Fruit fly (Drosophila melanogaster) whole organism, embryonic: ENCODE measurements around the gene dsd.
A peak's percentile ranks its signal among the peaks of the same experiment; 100 is the strongest.

Source experiments
- Blimp-1 ChIP-seq: fragments of 200-800 bp; sonication (Bioruptor generic); optimal IDR thresholded peaks from 3 replicates; lab custom pipeline; 2018; ENCODE audit warnings: missing biosample characterization, missing genetic modification characterization, mild to moderate bottlenecking, moderate library complexity, missing genetic modification reagents
- CG10274 ChIP-seq: fragments of 200-800 bp; sonication (Bioruptor generic); optimal IDR thresholded peaks from 3 replicates; lab custom pipeline; 2017; ENCODE audit warnings: missing biosample characterization, mild to moderate bottlenecking, missing genetic modification characterization
- CG10654 ChIP-seq: fragments of 200-800 bp; sonication (Bioruptor generic); optimal IDR thresholded peaks from 2 replicates; lab custom pipeline; 2016; ENCODE audit warnings: missing biosample characterization, missing genetic modification characterization
- CG11398 ChIP-seq: fragments of 200-800 bp; sonication (Bioruptor generic); optimal IDR thresholded peaks from 2 replicates; lab custom pipeline; 2016; ENCODE audit warnings: missing biosample characterization, missing genetic modification characterization
- CG11560 ChIP-seq: fragments of 200-800 bp; sonication (Bioruptor generic); IDR thresholded peaks from 3 replicates; pipeline ENCODE4 v1.3.6; 2022; ENCODE audit warnings: missing biosample characterization, missing genetic modification characterization
- CG12071 ChIP-seq: fragments of 200-800 bp; sonication (Bioruptor generic); optimal IDR thresholded peaks from 3 replicates; lab custom pipeline; 2018; ENCODE audit warnings: missing biosample characterization, mild to moderate bottlenecking, missing genetic modification characterization
- CG12942 ChIP-seq: fragments of 200-800 bp; sonication (Bioruptor generic); optimal IDR thresholded peaks from 3 replicates; lab custom pipeline; 2016; ENCODE audit warnings: missing biosample characterization, missing genetic modification characterization
- CG15479 ChIP-seq: fragments of 200-800 bp; sonication (Bioruptor generic); optimal IDR thresholded peaks from 3 replicates; lab custom pipeline; 2019; ENCODE audit warnings: missing biosample characterization, mild to moderate bottlenecking, missing genetic modification characterization, moderate library complexity
- CG1647 ChIP-seq: fragments of 200-800 bp; sonication (Bioruptor generic); optimal IDR thresholded peaks from 3 replicates; lab custom pipeline; 2016; ENCODE audit warnings: missing biosample characterization, missing genetic modification characterization
- CG34224 ChIP-seq: fragments of 200-800 bp; sonication (Bioruptor generic); IDR thresholded peaks from 3 replicates; pipeline ENCODE4 v1.3.6; 2022; ENCODE audit warnings: missing biosample characterization, missing genetic modification characterization; ENCODE audit not compliant: partially characterized antibody
- CG42726 ChIP-seq: fragments of 200-800 bp; sonication (Bioruptor generic); IDR thresholded peaks from 2 replicates; pipeline ENCODE4 v1.3.6; 2022; ENCODE audit warnings: missing biosample characterization, missing genetic modification characterization; ENCODE audit not compliant: partially characterized antibody
- CG5180 ChIP-seq: fragments of 200-800 bp; sonication (Bioruptor generic); optimal IDR thresholded peaks from 3 replicates; lab custom pipeline; 2017; ENCODE audit warnings: missing biosample characterization, missing genetic modification characterization, mild to moderate bottlenecking, moderate library complexity, missing genetic modification reagents
- CG6175 ChIP-seq: fragments of 200-800 bp; sonication (Bioruptor generic); IDR thresholded peaks from 3 replicates; pipeline ENCODE4 v1.3.6; 2022; ENCODE audit warnings: missing biosample characterization, missing genetic modification characterization
- CG6654 ChIP-seq: fragments of 200-800 bp; sonication (Bioruptor generic); optimal IDR thresholded peaks from 2 replicates; lab custom pipeline; 2017; ENCODE audit warnings: missing biosample characterization, mild to moderate bottlenecking, missing genetic modification characterization
- CG7357 ChIP-seq: fragments of 200-800 bp; sonication (Bioruptor generic); IDR thresholded peaks from 3 replicates; pipeline ENCODE4 v1.3.6; 2022; ENCODE audit warnings: missing biosample characterization, missing genetic modification characterization
- CG7963 ChIP-seq: fragments of 200-800 bp; sonication (Bioruptor generic); IDR thresholded peaks from 3 replicates; pipeline ENCODE4 v1.3.6; 2022; ENCODE audit warnings: missing biosample characterization, missing genetic modification characterization; ENCODE audit not compliant: partially characterized antibody
- Dek ChIP-seq: fragments of 200-800 bp; sonication (Bioruptor generic); optimal IDR thresholded peaks from 3 replicates; lab custom pipeline; 2019; ENCODE audit warnings: missing biosample characterization, mild to moderate bottlenecking, missing genetic modification characterization, moderate library complexity
- Doc2 ChIP-seq: fragments of 200-800 bp; sonication (Bioruptor generic); IDR thresholded peaks from 2 replicates; pipeline ENCODE4 v1.3.6; 2022; ENCODE audit warnings: missing biosample characterization, missing genetic modification characterization
- E2f1 ChIP-seq: fragments of 200-800 bp; sonication (Bioruptor generic); IDR thresholded peaks from 2 replicates; pipeline ENCODE4 v1.3.6; 2022; ENCODE audit warnings: missing biosample characterization, missing genetic modification characterization
- Elba2 ChIP-seq: fragments of 200-800 bp; sonication (Bioruptor generic); optimal IDR thresholded peaks from 3 replicates; lab custom pipeline; 2016; ENCODE audit warnings: missing biosample characterization, missing genetic modification characterization
- Fer2 ChIP-seq: fragments of 200-800 bp; sonication (Bioruptor generic); optimal IDR thresholded peaks from 2 replicates; lab custom pipeline; 2018; ENCODE audit warnings: missing biosample characterization, mild to moderate bottlenecking, missing genetic modification characterization, moderate library complexity
- HLH3B ChIP-seq: fragments of 200-800 bp; sonication (Bioruptor generic); IDR thresholded peaks from 2 replicates; pipeline ENCODE4 v1.3.6; 2022; ENCODE audit warnings: missing biosample characterization, missing genetic modification characterization
- Hand ChIP-seq: fragments of 200-800 bp; sonication (Bioruptor generic); optimal IDR thresholded peaks from 2 replicates; lab custom pipeline; 2017; ENCODE audit warnings: mild to moderate bottlenecking, missing biosample characterization, missing genetic modification reagents, missing genetic modification characterization
- Meics ChIP-seq: fragments of 200-800 bp; sonication (Bioruptor generic); optimal IDR thresholded peaks from 2 replicates; lab custom pipeline; 2017; ENCODE audit warnings: missing biosample characterization, mild to moderate bottlenecking, missing genetic modification characterization
- Nf-YB ChIP-seq: fragments of 200-800 bp; sonication (Bioruptor generic); optimal IDR thresholded peaks from 3 replicates; lab custom pipeline; 2019; ENCODE audit warnings: missing biosample characterization, mild to moderate bottlenecking, missing genetic modification characterization, moderate library complexity
- Pdp1 ChIP-seq, 2 experiments: fragments of 200-800 bp; sonication (Bioruptor generic); optimal IDR thresholded peaks; 3 replicates each; lab custom pipeline; 2016; ENCODE audit warnings: missing biosample characterization in 2 of 2, missing genetic modification characterization in 2 of 2, mild to moderate bottlenecking in 1 of 2, moderate library complexity in 1 of 2
- Sox102F ChIP-seq: fragments of 200-800 bp; sonication (Bioruptor generic); optimal IDR thresholded peaks from 2 replicates; lab custom pipeline; 2018; ENCODE audit warnings: missing biosample characterization, mild to moderate bottlenecking, missing genetic modification characterization, moderate library complexity
- Spps ChIP-seq: fragments of 200-800 bp; sonication (Bioruptor generic); optimal IDR thresholded peaks from 2 replicates; lab custom pipeline; 2018; ENCODE audit warnings: missing biosample characterization, mild to moderate bottlenecking, missing genetic modification characterization
- ara ChIP-seq: fragments of 200-800 bp; sonication (Bioruptor generic); IDR thresholded peaks from 2 replicates; pipeline ENCODE4 v1.3.6; 2022; ENCODE audit warnings: missing biosample characterization, missing genetic modification characterization
- cato ChIP-seq: fragments of 200-800 bp; sonication (Bioruptor generic); optimal IDR thresholded peaks from 2 replicates; lab custom pipeline; 2016; ENCODE audit warnings: missing biosample characterization, missing genetic modification characterization, borderline replicate concordance
- croc ChIP-seq: fragments of 200-800 bp; sonication (Bioruptor generic); conservative IDR thresholded peaks from 3 replicates; pipeline ENCODE4 v1.3.6; 2022; ENCODE audit warnings: missing biosample characterization, missing genetic modification characterization
- ems ChIP-seq: fragments of 200-800 bp; sonication (Bioruptor generic); optimal IDR thresholded peaks from 3 replicates; lab custom pipeline; 2016; ENCODE audit warnings: missing biosample characterization, missing genetic modification characterization
- gem ChIP-seq: fragments of 200-800 bp; sonication (Bioruptor generic); optimal IDR thresholded peaks from 2 replicates; lab custom pipeline; 2019; ENCODE audit warnings: missing biosample characterization, mild to moderate bottlenecking, missing genetic modification characterization, moderate library complexity
- gfzf ChIP-seq: fragments of 200-800 bp; sonication (Bioruptor generic); optimal IDR thresholded peaks from 2 replicates; lab custom pipeline; 2016; ENCODE audit warnings: missing biosample characterization, mild to moderate bottlenecking, missing genetic modification characterization, moderate library complexity
- grn ChIP-seq: fragments of 200-800 bp; sonication (Bioruptor generic); optimal IDR thresholded peaks from 3 replicates; lab custom pipeline; 2017; ENCODE audit warnings: missing biosample characterization, missing genetic modification characterization
- gro ChIP-seq: fragments of 200-800 bp; sonication (Bioruptor generic); optimal IDR thresholded peaks from 2 replicates; lab custom pipeline; 2016; ENCODE audit warnings: missing biosample characterization, missing genetic modification characterization
- ken ChIP-seq: fragments of 200-800 bp; sonication (Bioruptor generic); IDR thresholded peaks from 3 replicates; pipeline ENCODE4 v1.3.6; 2022; ENCODE audit warnings: missing biosample characterization, missing genetic modification characterization
- lab ChIP-seq: fragments of 200-800 bp; sonication (Bioruptor generic); optimal IDR thresholded peaks from 3 replicates; lab custom pipeline; 2017; ENCODE audit warnings: missing biosample characterization, missing genetic modification characterization, mild to moderate bottlenecking, moderate library complexity, missing genetic modification reagents
- lola ChIP-seq, 3 experiments: fragments of >200 bp in 2 of 3; fragments of 200-800 bp in 1 of 3; sonication (Bioruptor generic) in 1 of 3; optimal IDR thresholded peaks; 2 replicates each; lab custom pipeline; 2017 to 2019; ENCODE audit warnings: missing biosample characterization in 3 of 3, missing genetic modification characterization in 3 of 3, mild to moderate bottlenecking in 1 of 3, moderate library complexity in 1 of 3
- nerfin-1 ChIP-seq: fragments of 200-800 bp; sonication (Bioruptor generic); optimal IDR thresholded peaks from 3 replicates; lab custom pipeline; 2019; ENCODE audit warnings: missing biosample characterization, mild to moderate bottlenecking, missing genetic modification characterization, moderate library complexity
- pan ChIP-seq, 4 experiments: fragments of >200 bp in 3 of 4; fragments of 200-800 bp in 1 of 4; sonication (Bioruptor generic) in 1 of 4; optimal IDR thresholded peaks in 3 of 4; IDR thresholded peaks in 1 of 4; 2 replicates each; pipeline versions ENCODE4 v1.3.6 to Lab custom; 2017 to 2022; ENCODE audit warnings: missing biosample characterization in 2 of 4, missing genetic modification characterization in 2 of 4, mixed read lengths in 1 of 4
- ranshi ChIP-seq: fragments of 200-800 bp; sonication (Bioruptor generic); IDR thresholded peaks from 2 replicates; pipeline ENCODE4 v1.3.6; 2022; ENCODE audit warnings: missing biosample characterization, missing genetic modification characterization
- sd ChIP-seq: fragments of 200-800 bp; sonication (Bioruptor generic); optimal IDR thresholded peaks from 3 replicates; lab custom pipeline; 2018; ENCODE audit warnings: missing biosample characterization, mild to moderate bottlenecking, missing genetic modification characterization, moderate library complexity
- sisA ChIP-seq: fragments of 200-800 bp; sonication (Bioruptor generic); IDR thresholded peaks from 2 replicates; pipeline ENCODE4 v1.3.6; 2022; ENCODE audit warnings: missing biosample characterization, missing genetic modification characterization
- sr ChIP-seq: fragments of 200-800 bp; sonication (Bioruptor generic); IDR thresholded peaks from 3 replicates; pipeline ENCODE4 v1.3.6; 2022; ENCODE audit warnings: missing biosample characterization, missing genetic modification characterization
- ttk ChIP-seq: fragments of 200-800 bp; sonication (Bioruptor generic); IDR thresholded peaks from 2 replicates; pipeline ENCODE4 v2.1.2; 2022; ENCODE audit warnings: missing biosample characterization, missing genetic modification characterization
- zf30C ChIP-seq: fragments of 200-800 bp; sonication (Bioruptor generic); optimal IDR thresholded peaks from 3 replicates; lab custom pipeline; 2018; ENCODE audit warnings: missing biosample characterization, mild to moderate bottlenecking, missing genetic modification characterization

The dsd gene

dm6 chr3R:27609118-27610042 is 2.2 kb upstream of the dsd start (continued):
- TF ChIP-seq Pdp1 (GFP tag; optimal IDR thresholded peaks at IDR 0.05; lab: Kevin White, UChicago), result peak in 1 of 2 experiments; percentile 55
- no peak for TF ChIP-seq CG7963
- no peak for TF ChIP-seq ara (GFP tag; lab: Robert Waterston, UW)
- TF ChIP-seq sisA (GFP tag; lab: Robert Waterston, UW), result no peak
- TF ChIP-seq ken (GFP tag; lab: Robert Waterston, UW), result no peak
- no peak for TF ChIP-seq Blimp-1
- no peak for TF ChIP-seq CG5180 (GFP tag; lab: Kevin White, UChicago)
- no peak for TF ChIP-seq CG12071 (GFP tag; lab: Kevin White, UChicago)
- TF ChIP-seq lola (GFP tag; optimal IDR thresholded peaks at IDR 0.05; lab: Kevin White, UChicago), result no peak
- no peak for TF ChIP-seq CG11398 (GFP tag; lab: Kevin White, UChicago)
- TF ChIP-seq CG10274 (GFP tag; lab: Kevin White, UChicago), result no peak
- TF ChIP-seq CG1647 (GFP tag; lab: Kevin White, UChicago), result no peak
- TF ChIP-seq Meics (GFP tag; lab: Kevin White, UChicago), result peak; percentile 27
- TF ChIP-seq sd, result peak; percentile 5
- no peak for TF ChIP-seq ttk (GFP tag; lab: Robert Waterston, UW)
- 0 out of 2 replicates have a peak, but pooled peaks have one; percentile 7 for TF ChIP-seq ranshi (GFP tag; lab: Robert Waterston, UW)
- no peak for TF ChIP-seq CG42726 (GFP tag; lab: Robert Waterston, UW)
- TF ChIP-seq CG15479, result no peak
- no peak for TF ChIP-seq pan (optimal IDR thresholded peaks at IDR 0.05; lab: Kevin White, UChicago)
- TF ChIP-seq pan (GFP tag; optimal IDR thresholded peaks at IDR 0.05 in 1 of 2, IDR thresholded peaks at IDR 0.05 in 1 of 2), result peak in 1 of 2 experiments; percentile 43
- TF ChIP-seq gem, result peak; percentile 26
- TF ChIP-seq cato (GFP tag; lab: Kevin White, UChicago), result no peak
- TF ChIP-seq CG10654 (GFP tag; lab: Kevin White, UChicago), result no peak
- no peak for TF ChIP-seq CG7357
- peak; percentile 72; the same call in 1 of the 3 replicates for TF ChIP-seq CG6175 (GFP tag; lab: Robert Waterston, UW)
- no peak for TF ChIP-seq CG12942 (GFP tag; lab: Kevin White, UChicago)
- TF ChIP-seq CG11560 (tag; lab: Robert Waterston, UW), result no peak
- no peak for TF ChIP-seq croc (GFP tag; lab: Robert Waterston, UW)
- no peak for TF ChIP-seq zf30C (GFP tag; lab: Kevin White, UChicago)
- no peak for TF ChIP-seq Doc2
- TF ChIP-seq sr (GFP tag; lab: Robert Waterston, UW), result peak; percentile 79; the same call in 2 of the 3 replicates
- TF ChIP-seq Nf-YB, result no peak
- TF ChIP-seq HLH3B (GFP tag; lab: Robert Waterston, UW), result no peak
- TF ChIP-seq Elba2 (GFP tag; lab: Kevin White, UChicago), result no peak
- 0 out of 2 replicates have a peak, but pooled peaks have one; percentile 29 for TF ChIP-seq E2f1 (GFP tag; lab: Robert Waterston, UW)
- no peak for TF ChIP-seq CG34224 (GFP tag; lab: Robert Waterston, UW)
- TF ChIP-seq Sox102F, result peak; percentile 17
- TF ChIP-seq Dek (tag; lab: Kevin White, UChicago), result no peak
- no peak for TF ChIP-seq grn
- no peak for TF ChIP-seq Spps (tag; lab: Kevin White, UChicago)
- TF ChIP-seq Hand (GFP tag; lab: Kevin White, UChicago), result no peak
- TF ChIP-seq CG6654 (GFP tag; lab: Kevin White, UChicago), result no peak
- TF ChIP-seq Fer2 (tag; lab: Kevin White, UChicago), result no peak
- TF ChIP-seq gro, result peak; percentile 12
- TF ChIP-seq lab (GFP tag; lab: Kevin White, UChicago), result peak; percentile 15
- TF ChIP-seq gfzf (GFP tag; lab: Kevin White, UChicago), result no peak
- no peak for TF ChIP-seq nerfin-1
- no peak for TF ChIP-seq ems (GFP tag; lab: Kevin White, UChicago)
